Worm (Caenorhabditis elegans): ENCODE data around the gene F26D2.13.

F26D2.13 gene

ce11 chrV:16401519-16401918, 33.9 kb downstream of the F26D2.13 start, which contains the start of gene F13A7.14 (continued):
- 0 out of 2 replicates have a peak, but pooled peaks have one; percentile 16 for TF ChIP-seq vab-7 (GFP tag; IDR thresholded peaks at IDR 0.05)
- TF ChIP-seq F44E2.7 (GFP tag; IDR thresholded peaks at IDR 0.05): no peak
- TF ChIP-seq nhr-28 (tag; optimal IDR thresholded peaks at IDR 0.05): no peak
- no peak for TF ChIP-seq zfp-2 (tag; optimal IDR thresholded peaks at IDR 0.05)
- peak; percentile 66 for TF ChIP-seq aha-1 (tag)
- TF ChIP-seq dpl-1 (GFP tag; optimal IDR thresholded peaks at IDR 0.05): peak; percentile 99
- TF ChIP-seq nhr-48 (tag; optimal IDR thresholded peaks at IDR 0.05): peak; percentile 17
- peak; percentile 68; the same call in 1 of the 2 replicates for TF ChIP-seq tag-97 (GFP tag; IDR thresholded peaks at IDR 0.05)
- no peak for TF ChIP-seq Y75B8A.6 (GFP tag; IDR thresholded peaks at IDR 0.05)
- no peak for TF ChIP-seq T20F7.1 (GFP tag; optimal IDR thresholded peaks at IDR 0.05)
- TF ChIP-seq nhr-42 (GFP tag; IDR thresholded peaks at IDR 0.05): peak; percentile 38; the same call in 1 of the 2 replicates
- TF ChIP-seq dmd-9 (GFP tag; IDR thresholded peaks at IDR 0.05): peak; percentile 89
- peak; percentile 77 for TF ChIP-seq nhr-102 (tag; optimal IDR thresholded peaks at IDR 0.05)
- TF ChIP-seq tra-1 (GFP tag; IDR thresholded peaks at IDR 0.05): peak; percentile 59; the same call in 1 of the 2 replicates
- TF ChIP-seq hif-1 (tag; optimal IDR thresholded peaks at IDR 0.05): peak in 1 of 2 experiments; percentile 90
- TF ChIP-seq lin-29 (GFP tag; IDR thresholded peaks at IDR 0.05): no peak
- no peak for TF ChIP-seq Y105C5A.15 (GFP tag; IDR thresholded peaks at IDR 0.05)
- TF ChIP-seq nhr-76 (tag; optimal IDR thresholded peaks at IDR 0.05): no peak
- no peak for TF ChIP-seq unc-62 (GFP tag; optimal IDR thresholded peaks at IDR 0.05 in 1 of 2)
- no peak for TF ChIP-seq unc-62 (tag; optimal IDR thresholded peaks at IDR 0.05)
- TF ChIP-seq hlh-30 (tag; optimal IDR thresholded peaks at IDR 0.05; ENCODE audit: insufficient read depth): no peak
- peak; percentile 73 for TF ChIP-seq lin-38 (GFP tag; IDR thresholded peaks at IDR 0.05)
- no peak for TF ChIP-seq ceh-62 (tag; optimal IDR thresholded peaks at IDR 0.05)
- TF ChIP-seq ZK337.2 (GFP tag; IDR thresholded peaks at IDR 0.05): peak; percentile 95
- TF ChIP-seq rbr-2 (tag; optimal IDR thresholded peaks at IDR 0.05): peak; percentile 52
- no peak for TF ChIP-seq zip-11 (GFP tag; IDR thresholded peaks at IDR 0.05)
- TF ChIP-seq dmd-6 (GFP tag; IDR thresholded peaks at IDR 0.05): peak; percentile 75
- 0 out of 2 replicates have a peak, but pooled peaks have one; percentile 17 for TF ChIP-seq mdt-29 (GFP tag; IDR thresholded peaks at IDR 0.05)
- peak; percentile 85 for TF ChIP-seq duxl-1 (tag; optimal IDR thresholded peaks at IDR 0.05; ENCODE audit: poor library complexity)

ce11 chrV:16399388-16399787, 36.0 kb downstream of the F26D2.13 start, which contains the start of gene sre-36:
sre-36 (plus strand) TSS chrV:16399688.
- TF ChIP-seq madf-5 (GFP tag; IDR thresholded peaks at IDR 0.05) (no peak), unc-62 (GFP tag; optimal IDR thresholded peaks at IDR 0.05 in 1 of 2) (peak in 1 of 2 experiments; percentile 52), unc-62 (tag; optimal IDR thresholded peaks at IDR 0.05) (no peak)

- TF ChIP-seq hmg-1.1 (GFP tag; IDR thresholded peaks at IDR 0.05): no peak
- TF ChIP-seq T20F7.1 (GFP tag; optimal IDR thresholded peaks at IDR 0.05): no peak
- TF ChIP-seq spr-1 (tag; optimal IDR thresholded peaks at IDR 0.05): no peak
- TF ChIP-seq zip-11 (GFP tag; IDR thresholded peaks at IDR 0.05): no peak
- TF ChIP-seq fos-1 (tag; optimal IDR thresholded peaks at IDR 0.05): no peak
- TF ChIP-seq lin-39 (tag; optimal IDR thresholded peaks at IDR 0.05): no peak
- TF ChIP-seq gei-8 (GFP tag; optimal IDR thresholded peaks at IDR 0.05): no peak
- TF ChIP-seq saeg-2 (GFP tag; IDR thresholded peaks at IDR 0.05): no peak
- no peak for TF ChIP-seq lin-1 (GFP tag; IDR thresholded peaks at IDR 0.05)
- no peak for TF ChIP-seq nhr-111 (GFP tag; optimal IDR thresholded peaks at IDR 0.05)
- TF ChIP-seq ceh-28 (tag; optimal IDR thresholded peaks at IDR 0.05): no peak
- TF ChIP-seq R02D3.7 (tag; optimal IDR thresholded peaks at IDR 0.05): no peak
- TF ChIP-seq D1046.2 (GFP tag; IDR thresholded peaks at IDR 0.05): no peak
- no peak for TF ChIP-seq skn-1 (tag; optimal IDR thresholded peaks at IDR 0.05)
- no peak for TF ChIP-seq nhr-6 (tag; optimal IDR thresholded peaks at IDR 0.05)
- no peak for TF ChIP-seq ceh-82 (tag; optimal IDR thresholded peaks at IDR 0.05)
- TF ChIP-seq ama-1 (optimal IDR thresholded peaks at IDR 0.05): no peak
These were observed 39.7 kb downstream of the F26D2.13 start, which contains the start of gene F13A7.12 for ce11 chrV:16395739-16396138. F13A7.12 (plus strand) TSS chrV:16396039.
